Fruit fly (Drosophila melanogaster) whole organism, adult: Measurements from ENCODE around the gene Or22a.

Experiments
- CG11617 ChIP-seq: fragments of 200-800 bp; sonication (Bioruptor generic); optimal IDR thresholded peaks from 2 replicates; lab custom pipeline; 2017; ENCODE audit warnings: mild to moderate bottlenecking, missing biosample characterization, missing genetic modification reagents, missing genetic modification characterization
- CG12768 ChIP-seq: fragments of 200-800 bp; sonication (Bioruptor generic); optimal IDR thresholded peaks from 2 replicates; lab custom pipeline; 2017; ENCODE audit warnings: missing biosample characterization, missing genetic modification characterization, mild to moderate bottlenecking, moderate library complexity, missing genetic modification reagents
- CG14711 ChIP-seq: fragments of 200-800 bp; sonication (Bioruptor generic); optimal IDR thresholded peaks from 2 replicates; lab custom pipeline; 2018; ENCODE audit warnings: missing biosample characterization, mild to moderate bottlenecking, missing genetic modification characterization, moderate library complexity
- CG1620 ChIP-seq: fragments of 200-800 bp; sonication (Bioruptor generic); optimal IDR thresholded peaks from 2 replicates; lab custom pipeline; 2016; ENCODE audit warnings: missing biosample characterization, missing genetic modification characterization
- CG33017 ChIP-seq: fragments of 200-800 bp; sonication (Bioruptor generic); optimal IDR thresholded peaks from 2 replicates; lab custom pipeline; 2018; ENCODE audit warnings: missing biosample characterization, mild to moderate bottlenecking, missing genetic modification characterization, moderate library complexity
- CG5204 ChIP-seq: fragments of 200-800 bp; sonication (Bioruptor generic); optimal IDR thresholded peaks from 2 replicates; lab custom pipeline; 2016; ENCODE audit warnings: missing biosample characterization, missing genetic modification characterization
- CG7045 ChIP-seq: fragments of 200-800 bp; sonication (Bioruptor generic); optimal IDR thresholded peaks from 2 replicates; lab custom pipeline; 2017; ENCODE audit warnings: missing biosample characterization, mild to moderate bottlenecking, missing genetic modification characterization
- CG7101 ChIP-seq: fragments of 200-800 bp; sonication (Bioruptor generic); optimal IDR thresholded peaks from 2 replicates; lab custom pipeline; 2018; ENCODE audit warnings: missing biosample characterization, mild to moderate bottlenecking, missing genetic modification characterization, moderate library complexity
- Clk ChIP-seq: fragments of 200-800 bp; sonication (Bioruptor generic); optimal IDR thresholded peaks from 2 replicates; lab custom pipeline; 2017; ENCODE audit warnings: missing biosample characterization, missing genetic modification characterization
- Crg-1 ChIP-seq: fragments of 200-800 bp; sonication (Bioruptor generic); optimal IDR thresholded peaks from 2 replicates; lab custom pipeline; 2016; ENCODE audit warnings: missing biosample characterization, missing genetic modification characterization
- Hr96 ChIP-seq: fragments of 200-800 bp; sonication (Bioruptor generic); optimal IDR thresholded peaks from 2 replicates; lab custom pipeline; 2016; ENCODE audit warnings: missing biosample characterization, missing genetic modification characterization
- Mnt ChIP-seq: fragments of 200-800 bp; sonication (Bioruptor generic); optimal IDR thresholded peaks from 2 replicates; lab custom pipeline; 2016; ENCODE audit warnings: missing biosample characterization, mild to moderate bottlenecking, missing genetic modification characterization
- bab1 ChIP-seq: fragments of 200-800 bp; sonication (Bioruptor generic); optimal IDR thresholded peaks from 3 replicates; lab custom pipeline; 2019; ENCODE audit warnings: missing biosample characterization, mild to moderate bottlenecking, missing genetic modification characterization, moderate library complexity
- cic ChIP-seq: fragments of 200-800 bp; sonication (Bioruptor generic); optimal IDR thresholded peaks from 2 replicates; lab custom pipeline; 2017; ENCODE audit warnings: missing biosample characterization, mild to moderate bottlenecking, missing genetic modification characterization, moderate library complexity
- cnc ChIP-seq, 2 experiments: fragments of >200 bp; optimal IDR thresholded peaks; 2 replicates each; lab custom pipeline; 2017
- kay ChIP-seq: fragments of 200-800 bp; sonication (Bioruptor generic); peaks from one replicate; lab custom pipeline; 2016; ENCODE audit warnings: missing biosample characterization, missing genetic modification characterization, borderline replicate concordance
- ovo ChIP-seq: fragments of 200-800 bp; sonication (Bioruptor generic); optimal IDR thresholded peaks from 2 replicates; lab custom pipeline; 2016; ENCODE audit warnings: missing biosample characterization, missing genetic modification characterization
- pad ChIP-seq: fragments of 200-800 bp; sonication (Bioruptor generic); optimal IDR thresholded peaks from 3 replicates; lab custom pipeline; 2017; ENCODE audit warnings: missing biosample characterization, missing genetic modification characterization, mild to moderate bottlenecking, moderate library complexity, missing genetic modification reagents
- tj ChIP-seq: fragments of 200-800 bp; sonication (Bioruptor generic); optimal IDR thresholded peaks from 3 replicates; lab custom pipeline; 2017; ENCODE audit warnings: missing biosample characterization, mild to moderate bottlenecking, missing genetic modification characterization, moderate library complexity
- toe ChIP-seq: fragments of 200-800 bp; sonication (Bioruptor generic); optimal IDR thresholded peaks from 2 replicates; lab custom pipeline; 2016; ENCODE audit warnings: missing biosample characterization, missing genetic modification characterization

Gene Or22a

dm6 chr2L:1509748-1510147, 10.5 kb upstream of the Or22a start:
- TF ChIP-seq ovo (GFP tag; lab: Kevin White, UChicago): no peak
- TF ChIP-seq CG12768 (GFP tag; lab: Kevin White, UChicago): no peak
- no peak for TF ChIP-seq Hr96 (GFP tag; lab: Kevin White, UChicago)
- no peak for TF ChIP-seq CG7045 (GFP tag; lab: Kevin White, UChicago)
- no peak for TF ChIP-seq CG7101 (tag; lab: Kevin White, UChicago)
- TF ChIP-seq tj (GFP tag; lab: Kevin White, UChicago): no peak
- no peak for TF ChIP-seq cic (GFP tag; lab: Kevin White, UChicago)
- TF ChIP-seq pad (GFP tag; lab: Kevin White, UChicago): no peak
- TF ChIP-seq CG14711 (tag; lab: Kevin White, UChicago): no peak
- TF ChIP-seq cnc (optimal IDR thresholded peaks at IDR 0.05; lab: Kevin White, UChicago): no peak
- no peak for TF ChIP-seq CG33017 (tag; lab: Kevin White, UChicago)
- no peak for TF ChIP-seq CG1620 (GFP tag; lab: Kevin White, UChicago)

- TF ChIP-seq Crg-1 (no peak), cnc (optimal IDR thresholded peaks at IDR 0.05; lab: Kevin White, UChicago) (no peak), pad (GFP tag; lab: Kevin White, UChicago) (no peak), kay (no peak), CG7101 (tag; lab: Kevin White, UChicago) (no peak), Mnt (GFP tag; lab: Kevin White, UChicago) (no peak), Clk (GFP tag; lab: Kevin White, UChicago) (no peak), CG11617 (no peak), bab1 (GFP tag; lab: Kevin White, UChicago) (no peak), CG5204 (GFP tag; lab: Kevin White, UChicago) (no peak), CG12768 (GFP tag; lab: Kevin White, UChicago) (no peak), CG14711 (tag; lab: Kevin White, UChicago) (no peak), CG1620 (GFP tag; lab: Kevin White, UChicago) (no peak), Hr96 (GFP tag; lab: Kevin White, UChicago) (no peak), CG7045 (GFP tag; lab: Kevin White, UChicago) (no peak), CG33017 (tag; lab: Kevin White, UChicago) (no peak), toe (GFP tag; lab: Kevin White, UChicago) (no peak), cic (GFP tag; lab: Kevin White, UChicago) (no peak), ovo (GFP tag; lab: Kevin White, UChicago) (no peak)
These were observed 2.9 kb upstream of the Or22a start, which contains the start of gene CG18132 for dm6 chr2L:1517378-1517777. Gene CG18132 (minus strand): TSS chr2L:1517478.

- TF ChIP-seq CG7045 (GFP tag; lab: Kevin White, UChicago) (no peak), Mnt (GFP tag; lab: Kevin White, UChicago) (no peak), CG5204 (GFP tag; lab: Kevin White, UChicago) (no peak), CG7101 (tag; lab: Kevin White, UChicago) (no peak), toe (GFP tag; lab: Kevin White, UChicago) (no peak), CG1620 (GFP tag; lab: Kevin White, UChicago) (no peak), cnc (optimal IDR thresholded peaks at IDR 0.05; lab: Kevin White, UChicago) (no peak), tj (GFP tag; lab: Kevin White, UChicago) (no peak), bab1 (GFP tag; lab: Kevin White, UChicago) (no peak), CG14711 (tag; lab: Kevin White, UChicago) (no peak), cic (GFP tag; lab: Kevin White, UChicago) (no peak)
These were observed 2.3 kb upstream of the Or22a start, which contains the start of gene halo for dm6 chr2L:1518022-1518421. Gene halo (minus strand): TSS chr2L:1518148.

dm6 chr2L:1522397-1522796, 2.1 kb downstream of the Or22a start, which contains the start of gene Or22b:
Gene Or22b (plus strand): TSS chr2L:1522697.
- TF ChIP-seq CG11617: no peak
- TF ChIP-seq tj (GFP tag; lab: Kevin White, UChicago): no peak
- TF ChIP-seq CG5204 (GFP tag; lab: Kevin White, UChicago): no peak
- TF ChIP-seq pad (GFP tag; lab: Kevin White, UChicago): no peak
- no peak for TF ChIP-seq Mnt (GFP tag; lab: Kevin White, UChicago)
- TF ChIP-seq toe (GFP tag; lab: Kevin White, UChicago): no peak
- no peak for TF ChIP-seq Hr96 (GFP tag; lab: Kevin White, UChicago)
- no peak for TF ChIP-seq ovo (GFP tag; lab: Kevin White, UChicago)
- TF ChIP-seq CG14711 (tag; lab: Kevin White, UChicago): no peak
- TF ChIP-seq bab1 (GFP tag; lab: Kevin White, UChicago): no peak
- TF ChIP-seq cnc (optimal IDR thresholded peaks at IDR 0.05; lab: Kevin White, UChicago): no peak
- no peak for TF ChIP-seq kay
- no peak for TF ChIP-seq cic (GFP tag; lab: Kevin White, UChicago)
- TF ChIP-seq CG7101 (tag; lab: Kevin White, UChicago): no peak
- no peak for TF ChIP-seq Crg-1
- TF ChIP-seq CG12768 (GFP tag; lab: Kevin White, UChicago): no peak
- no peak for TF ChIP-seq CG33017 (tag; lab: Kevin White, UChicago)

dm6 chr2L:1535231-1535630, 14.9 kb downstream of the Or22a start:
- no peak for TF ChIP-seq cnc (optimal IDR thresholded peaks at IDR 0.05; lab: Kevin White, UChicago)

- TF ChIP-seq CG11617 (no peak), Clk (GFP tag; lab: Kevin White, UChicago) (no peak), pad (GFP tag; lab: Kevin White, UChicago) (no peak), tj (GFP tag; lab: Kevin White, UChicago) (no peak), CG12768 (GFP tag; lab: Kevin White, UChicago) (no peak), Mnt (GFP tag; lab: Kevin White, UChicago) (no peak), bab1 (GFP tag; lab: Kevin White, UChicago) (no peak), Hr96 (GFP tag; lab: Kevin White, UChicago) (no peak), CG7045 (GFP tag; lab: Kevin White, UChicago) (no peak), CG14711 (tag; lab: Kevin White, UChicago) (no peak), ovo (GFP tag; lab: Kevin White, UChicago) (no peak), cic (GFP tag; lab: Kevin White, UChicago) (no peak), kay (no peak), CG7101 (tag; lab: Kevin White, UChicago) (no peak), CG5204 (GFP tag; lab: Kevin White, UChicago) (no peak), cnc (optimal IDR thresholded peaks at IDR 0.05; lab: Kevin White, UChicago) (no peak), CG33017 (tag; lab: Kevin White, UChicago) (no peak), CG1620 (GFP tag; lab: Kevin White, UChicago) (no peak), toe (GFP tag; lab: Kevin White, UChicago) (no peak), Crg-1 (no peak)
These were observed 17.8 kb downstream of the Or22a start for dm6 chr2L:1538132-1538531.
